Worm (Caenorhabditis elegans) whole organism, L2 larva: Measurements from ENCODE around the gene F53F4.4.
A peak's percentile ranks its signal among the peaks of the same experiment; 100 is the strongest.

ENCODE experiments used
- F13H6.1 ChIP-seq: sonication (generic microtip); optimal IDR thresholded peaks from 2 replicates; lab custom pipeline; 2016; ENCODE audit warnings: missing genetic modification characterization, missing compliant biosample characterization
- R02D3.7 ChIP-seq: fragments of 150-350 bp; optimal IDR thresholded peaks from 2 replicates; lab custom pipeline; 2014; ENCODE audit warnings: missing biosample characterization, missing genetic modification characterization
- Y55F3AM.14 ChIP-seq: fragments of 200-800 bp; sonication (Bioruptor generic); optimal IDR thresholded peaks from 2 replicates; lab custom pipeline; 2018; ENCODE audit warnings: mild to moderate bottlenecking, missing genetic modification characterization, missing compliant biosample characterization
- ZK546.5 ChIP-seq: sonication (generic microtip); optimal IDR thresholded peaks from 2 replicates; lab custom pipeline; 2017; ENCODE audit warnings: missing biosample characterization, missing genetic modification characterization
- alr-1 ChIP-seq: fragments of 150-350 bp; optimal IDR thresholded peaks from 2 replicates; lab custom pipeline; 2014; ENCODE audit warnings: missing biosample characterization, missing genetic modification characterization
- aly-2 ChIP-seq: fragments of 150-350 bp; optimal IDR thresholded peaks from 2 replicates; lab custom pipeline; 2014; ENCODE audit warnings: missing biosample characterization, missing genetic modification characterization
- ama-1 ChIP-seq: fragments of 150-350 bp; optimal IDR thresholded peaks from 2 replicates; lab custom pipeline; 2018; ENCODE audit warnings: inconsistent platforms
- blmp-1 ChIP-seq: sonication (generic microtip); optimal IDR thresholded peaks from 2 replicates; lab custom pipeline; 2017; ENCODE audit warnings: missing genetic modification characterization, mild to moderate bottlenecking, missing compliant biosample characterization, antibody characterized with exemption, moderate library complexity; ENCODE audit not compliant: insufficient read depth
- ceh-16 ChIP-seq: fragments of 150-350 bp; optimal IDR thresholded peaks from 2 replicates; lab custom pipeline; 2014; ENCODE audit warnings: missing biosample characterization, missing genetic modification characterization
- ceh-82 ChIP-seq: fragments of 150-350 bp; optimal IDR thresholded peaks from 2 replicates; lab custom pipeline; 2014; ENCODE audit warnings: missing biosample characterization, missing genetic modification characterization
- crh-2 ChIP-seq: sonication (generic microtip); optimal IDR thresholded peaks from 2 replicates; lab custom pipeline; 2017; ENCODE audit warnings: missing biosample characterization, missing genetic modification characterization
- dmd-4 ChIP-seq: sonication (generic microtip); optimal IDR thresholded peaks from 2 replicates; lab custom pipeline; 2017; ENCODE audit warnings: missing biosample characterization, missing genetic modification characterization
- elt-1 ChIP-seq: fragments of 150-350 bp; optimal IDR thresholded peaks from 2 replicates; lab custom pipeline; 2014; ENCODE audit warnings: missing biosample characterization, missing genetic modification characterization
- elt-3 ChIP-seq: sonication (generic microtip); optimal IDR thresholded peaks from 2 replicates; lab custom pipeline; 2017; ENCODE audit warnings: missing biosample characterization, missing genetic modification characterization
- fos-1 ChIP-seq: fragments of 150-350 bp; optimal IDR thresholded peaks from 2 replicates; lab custom pipeline; 2014; ENCODE audit warnings: missing biosample characterization, missing genetic modification characterization
- gmeb-1 ChIP-seq: fragments of 150-350 bp; optimal IDR thresholded peaks from 2 replicates; lab custom pipeline; 2014; ENCODE audit warnings: missing biosample characterization, missing genetic modification characterization
- lin-11 ChIP-seq: fragments of 150-350 bp; sonication (generic microtip); optimal IDR thresholded peaks from 2 replicates; lab custom pipeline; 2014; ENCODE audit warnings: missing biosample characterization, missing genetic modification characterization, inconsistent platforms, mixed read lengths
- lin-39 ChIP-seq: fragments of 150-350 bp; optimal IDR thresholded peaks from 2 replicates; lab custom pipeline; 2014; ENCODE audit warnings: missing biosample characterization, missing genetic modification reagents, missing genetic modification characterization
- lsy-2 ChIP-seq, 2 experiments: fragments of 150-350 bp in 1 of 2; sonication (generic microtip) in 1 of 2; optimal IDR thresholded peaks; 2 replicates each; lab custom pipeline; 2014 to 2017; ENCODE audit warnings: missing biosample characterization in 2 of 2, missing genetic modification characterization in 2 of 2
- mab-5 ChIP-seq: fragments of 150-350 bp; optimal IDR thresholded peaks from 2 replicates; lab custom pipeline; 2014; ENCODE audit warnings: missing biosample characterization, missing genetic modification characterization
- mbf-1 ChIP-seq: sonication (generic microtip); optimal IDR thresholded peaks from 2 replicates; lab custom pipeline; 2017; ENCODE audit warnings: missing biosample characterization, missing genetic modification characterization
- mdl-1 ChIP-seq, 2 experiments: fragments of 150-350 bp in 1 of 2; sonication (generic microtip) in 1 of 2; optimal IDR thresholded peaks; 2 replicates each; lab custom pipeline; 2017; ENCODE audit warnings: missing biosample characterization in 2 of 2, missing genetic modification characterization in 2 of 2
- nhr-10 ChIP-seq: sonication (generic microtip); optimal IDR thresholded peaks from 2 replicates; lab custom pipeline; 2017; ENCODE audit warnings: missing biosample characterization, missing genetic modification characterization
- nhr-11 ChIP-seq: fragments of 150-350 bp; optimal IDR thresholded peaks from 2 replicates; lab custom pipeline; 2014; ENCODE audit warnings: missing biosample characterization, missing genetic modification characterization
- nhr-129 ChIP-seq: fragments of 150-350 bp; optimal IDR thresholded peaks from 2 replicates; lab custom pipeline; 2014; ENCODE audit warnings: missing biosample characterization, missing genetic modification characterization
- nhr-21 ChIP-seq: fragments of 150-350 bp; optimal IDR thresholded peaks from 2 replicates; lab custom pipeline; 2014; ENCODE audit warnings: missing biosample characterization, missing genetic modification characterization
- nhr-237 ChIP-seq: fragments of 150-350 bp; optimal IDR thresholded peaks from 2 replicates; lab custom pipeline; 2014; ENCODE audit warnings: missing biosample characterization, missing genetic modification characterization
- nhr-25 ChIP-seq: fragments of 150-350 bp; sonication (generic microtip); optimal IDR thresholded peaks from 3 replicates; lab custom pipeline; 2014; ENCODE audit warnings: missing biosample characterization, missing genetic modification characterization
- nhr-77 ChIP-seq: fragments of 150-350 bp; optimal IDR thresholded peaks from 2 replicates; lab custom pipeline; 2014; ENCODE audit warnings: missing biosample characterization, missing genetic modification characterization
- peb-1 ChIP-seq: fragments of 150-350 bp; optimal IDR thresholded peaks from 2 replicates; lab custom pipeline; 2014; ENCODE audit warnings: missing biosample characterization, missing genetic modification characterization
- sem-4 ChIP-seq: fragments of 150-350 bp; optimal IDR thresholded peaks from 2 replicates; lab custom pipeline; 2014; ENCODE audit warnings: missing biosample characterization, missing genetic modification reagents, missing genetic modification characterization
- sma-3 ChIP-seq: sonication (generic microtip); optimal IDR thresholded peaks from 2 replicates; lab custom pipeline; 2016; ENCODE audit warnings: missing genetic modification reagents, missing genetic modification characterization, missing compliant biosample characterization
- sma-9 ChIP-seq, 2 experiments: fragments of 150-350 bp in 1 of 2; sonication (generic microtip) in 1 of 2; optimal IDR thresholded peaks; 2 replicates each; lab custom pipeline; 2014 to 2016; ENCODE audit warnings: missing genetic modification characterization in 2 of 2, mild to moderate bottlenecking in 1 of 2, missing biosample characterization in 1 of 2, missing compliant biosample characterization in 1 of 2, missing genetic modification reagents in 1 of 2, moderate library complexity in 1 of 2
- snpc-4 ChIP-seq: fragments of 150-350 bp; optimal IDR thresholded peaks from 2 replicates; lab custom pipeline; 2014; ENCODE audit warnings: missing biosample characterization, missing genetic modification characterization
- unc-39 ChIP-seq: fragments of 150-350 bp; optimal IDR thresholded peaks from 2 replicates; lab custom pipeline; 2014; ENCODE audit warnings: missing biosample characterization, missing genetic modification characterization
- unc-55 ChIP-seq: fragments of 150-350 bp; sonication (generic microtip); optimal IDR thresholded peaks from 3 replicates; lab custom pipeline; 2014; ENCODE audit warnings: missing biosample characterization, missing genetic modification reagents, missing genetic modification characterization
- unc-62 ChIP-seq: fragments of 150-350 bp; optimal IDR thresholded peaks from 2 replicates; lab custom pipeline; 2014; ENCODE audit warnings: missing biosample characterization, missing genetic modification reagents, missing genetic modification characterization
- ztf-1 ChIP-seq: fragments of 200-800 bp; sonication (Bioruptor generic); conservative IDR thresholded peaks from 2 replicates; pipeline ENCODE4 v1.3.6; 2022; ENCODE audit warnings: missing genetic modification characterization, missing compliant biosample characterization
- ztf-11 ChIP-seq: sonication (generic microtip); optimal IDR thresholded peaks from 2 replicates; lab custom pipeline; 2017; ENCODE audit warnings: missing biosample characterization, missing genetic modification characterization

The F53F4.4 gene

DNA sequence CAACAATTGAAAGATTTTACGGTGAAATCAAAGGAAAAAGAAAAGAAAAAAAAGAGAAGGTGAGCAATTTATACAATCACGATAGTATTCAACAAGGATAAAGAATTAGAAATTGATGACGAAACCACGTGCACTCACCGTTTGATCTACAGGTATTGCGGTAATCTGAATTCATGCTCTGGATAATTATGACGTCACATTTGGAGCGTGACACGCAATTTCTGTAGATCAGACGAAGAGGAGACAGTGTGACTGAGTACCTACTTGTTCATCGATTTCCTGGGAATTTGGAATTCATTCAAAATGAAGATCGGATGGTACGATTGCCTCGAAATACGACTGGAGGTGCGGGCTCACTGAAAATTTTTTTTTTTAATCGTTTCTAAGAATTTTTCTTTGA, 5.2 kb downstream of the F53F4.4 start:
- no peak for TF ChIP-seq lsy-2 (tag; optimal IDR thresholded peaks at IDR 0.05; lab: Kevin White, UChicago)
- no peak for TF ChIP-seq unc-39 (tag; lab: Kevin White, UChicago)
- no peak for TF ChIP-seq elt-1 (tag; lab: Kevin White, UChicago)
- no peak for TF ChIP-seq nhr-25 (tag; lab: Kevin White, UChicago)
- no peak for TF ChIP-seq nhr-21 (tag; lab: Kevin White, UChicago)
- no peak for TF ChIP-seq mdl-1 (tag; optimal IDR thresholded peaks at IDR 0.05; lab: Kevin White, UChicago)
- no peak for TF ChIP-seq lin-39 (tag; lab: Kevin White, UChicago)
- no peak for TF ChIP-seq nhr-10 (tag; lab: Kevin White, UChicago)
- no peak for TF ChIP-seq gmeb-1 (tag; lab: Kevin White, UChicago)
- TF ChIP-seq ztf-1 (GFP tag; lab: Robert Waterston, UW), result no peak
- no peak for TF ChIP-seq nhr-237 (tag; lab: Kevin White, UChicago)
- TF ChIP-seq peb-1 (tag; lab: Kevin White, UChicago), result no peak
- no peak for TF ChIP-seq ceh-16 (tag; lab: Kevin White, UChicago)
- TF ChIP-seq sma-9 (GFP tag; optimal IDR thresholded peaks at IDR 0.05; lab: Kevin White, UChicago), result no peak
- TF ChIP-seq sma-9 (tag; optimal IDR thresholded peaks at IDR 0.05; lab: Kevin White, UChicago), result no peak
- no peak for TF ChIP-seq sem-4 (tag; lab: Kevin White, UChicago)
- no peak for TF ChIP-seq lin-11
- TF ChIP-seq, all 48 proteins: peak for 0

DNA sequence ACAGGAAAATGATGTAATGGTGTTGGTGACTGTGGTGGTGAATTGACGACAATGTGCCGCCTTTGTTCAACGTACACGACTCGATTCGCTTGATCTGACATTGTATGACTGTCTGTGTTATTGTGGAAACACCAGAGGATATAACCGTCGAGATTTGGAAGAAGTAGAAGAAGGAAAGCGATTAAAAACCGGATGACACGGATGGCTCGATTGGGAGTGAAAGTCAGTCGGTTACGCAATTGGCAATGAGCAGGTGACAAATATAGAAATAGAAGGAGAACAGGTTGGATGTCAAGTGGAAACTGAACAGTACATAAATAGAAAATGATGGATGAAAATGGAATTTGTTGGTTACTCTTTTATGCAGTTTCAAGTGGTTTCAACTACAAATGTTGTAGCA, 7.7 kb downstream of the F53F4.4 start, which contains the start of gene rdy-2:
TSS of gene rdy-2 (minus strand) at position 101 of the 400 bp plus-strand sequence.
- TF ChIP-seq ceh-16 (tag; lab: Kevin White, UChicago), result no peak
- TF ChIP-seq ztf-1 (GFP tag; lab: Robert Waterston, UW), result no peak
- TF ChIP-seq aly-2 (tag; lab: Kevin White, UChicago), result no peak
- TF ChIP-seq ceh-82 (tag; lab: Kevin White, UChicago), result no peak
- no peak for TF ChIP-seq Y55F3AM.14 (GFP tag; lab: Kevin White, UChicago)
- TF ChIP-seq nhr-11 (tag; lab: Kevin White, UChicago), result no peak
- TF ChIP-seq elt-1 (tag; lab: Kevin White, UChicago), result no peak
- no peak for TF ChIP-seq lin-39 (tag; lab: Kevin White, UChicago)
- TF ChIP-seq peb-1 (tag; lab: Kevin White, UChicago), result no peak
- no peak for TF ChIP-seq ztf-11
- no peak for TF ChIP-seq mab-5 (tag; lab: Kevin White, UChicago)
- TF ChIP-seq blmp-1 (tag; lab: Kevin White, UChicago), result no peak
- no peak for TF ChIP-seq fos-1 (tag; lab: Kevin White, UChicago)
- no peak for TF ChIP-seq lin-11
- no peak for TF ChIP-seq unc-62 (GFP tag; lab: Kevin White, UChicago)
- no peak for TF ChIP-seq alr-1
- no peak for TF ChIP-seq dmd-4 (tag; lab: Kevin White, UChicago)
- TF ChIP-seq ZK546.5 (tag; lab: Kevin White, UChicago), result no peak
- TF ChIP-seq ama-1 (lab: Kevin White, UChicago), result no peak

DNA sequence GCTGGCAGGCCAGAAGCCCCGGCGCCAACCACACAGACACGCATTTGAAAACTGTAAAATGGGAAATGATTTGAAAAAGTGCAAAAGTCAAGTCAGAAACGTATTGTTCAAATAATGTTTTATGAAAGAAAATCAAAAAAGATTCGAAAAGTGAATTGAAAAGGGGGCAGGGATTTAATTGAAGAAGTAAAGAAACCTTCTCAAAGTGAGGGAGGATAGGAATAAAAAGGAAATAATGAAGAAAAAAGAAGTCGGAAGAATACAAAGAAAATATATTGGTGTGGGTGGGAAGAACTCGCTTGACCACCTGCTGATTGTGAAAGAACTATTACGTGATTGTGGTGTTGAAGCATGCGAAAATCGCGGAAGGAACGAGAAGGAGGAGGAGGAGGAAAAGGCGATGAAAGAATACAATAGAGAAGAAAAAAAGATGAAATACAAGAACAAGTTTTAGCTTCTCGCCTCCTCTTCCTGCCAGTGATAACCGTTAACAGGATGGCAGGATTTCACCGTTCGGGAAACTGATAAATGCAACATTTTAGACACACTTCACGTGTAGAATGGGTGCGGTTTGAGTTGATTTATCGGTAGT, 13.6 kb downstream of the F53F4.4 start, which contains the start of gene fmo-4:
TSS of gene fmo-4 (minus strand) at position 51 of the 592 bp plus-strand sequence.
- TF ChIP-seq Y55F3AM.14 (GFP tag; lab: Kevin White, UChicago) (peak; percentile 33), lsy-2 (tag; optimal IDR thresholded peaks at IDR 0.05; lab: Kevin White, UChicago) (no peak), R02D3.7 (no peak), nhr-25 (tag; lab: Kevin White, UChicago) (peak; percentile 9), nhr-129 (no peak), nhr-21 (tag; lab: Kevin White, UChicago) (peak; percentile 71)
- TF ChIP-seq, all 48 proteins: peak for 3

DNA sequence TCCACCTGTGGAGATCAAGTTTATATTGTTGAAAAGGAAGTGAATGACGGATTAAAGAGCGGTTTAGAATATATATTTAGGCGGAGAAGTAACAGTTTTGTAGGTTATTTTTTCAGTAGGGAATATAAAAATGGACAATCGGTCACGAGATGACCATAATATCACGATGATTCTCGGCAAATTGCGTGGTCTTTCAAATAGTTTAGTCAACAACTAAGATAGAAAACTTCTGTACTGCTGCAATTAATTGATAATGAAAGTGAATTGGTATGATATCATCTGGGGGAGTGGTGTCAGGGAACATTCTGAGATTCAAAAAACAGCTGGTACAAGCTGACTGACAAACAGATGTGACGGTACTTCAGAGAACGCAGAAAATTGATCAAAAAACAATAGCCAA, 15.3 kb downstream of the F53F4.4 start:
- TF ChIP-seq F13H6.1 (tag; lab: Kevin White, UChicago), result no peak
- no peak for TF ChIP-seq nhr-77 (tag; lab: Kevin White, UChicago)
- no peak for TF ChIP-seq ceh-16 (tag; lab: Kevin White, UChicago)
- peak; percentile 44 for TF ChIP-seq sma-9 (GFP tag; optimal IDR thresholded peaks at IDR 0.05; lab: Kevin White, UChicago)
- TF ChIP-seq sma-9 (tag; optimal IDR thresholded peaks at IDR 0.05; lab: Kevin White, UChicago), result no peak
- no peak for TF ChIP-seq Y55F3AM.14 (GFP tag; lab: Kevin White, UChicago)
- TF ChIP-seq mbf-1 (tag; lab: Kevin White, UChicago), result no peak
- TF ChIP-seq nhr-25 (tag; lab: Kevin White, UChicago), result peak; percentile 36
- no peak for TF ChIP-seq snpc-4 (tag; lab: Kevin White, UChicago)
- no peak for TF ChIP-seq dmd-4 (tag; lab: Kevin White, UChicago)
- TF ChIP-seq crh-2, result peak; percentile 15
- TF ChIP-seq nhr-11 (tag; lab: Kevin White, UChicago), result no peak
- TF ChIP-seq blmp-1 (tag; lab: Kevin White, UChicago), result peak; percentile 90
- peak; percentile 60 for TF ChIP-seq sma-3
- TF ChIP-seq nhr-237 (tag; lab: Kevin White, UChicago), result no peak
- TF ChIP-seq aly-2 (tag; lab: Kevin White, UChicago), result no peak
- TF ChIP-seq unc-55 (GFP tag; lab: Kevin White, UChicago), result no peak
- no peak for TF ChIP-seq mdl-1 (tag; optimal IDR thresholded peaks at IDR 0.05; lab: Kevin White, UChicago)
- TF ChIP-seq lsy-2 (tag; optimal IDR thresholded peaks at IDR 0.05; lab: Kevin White, UChicago), result no peak
- TF ChIP-seq elt-3 (tag; lab: Kevin White, UChicago), result no peak
